Fruit fly (Drosophila melanogaster) whole organism: ENCODE measurements around the gene tal-2A.

Experiments used
- CG8478 ChIP-seq: fragments of >200 bp; optimal IDR thresholded peaks from 2 replicates; lab custom pipeline; 2018; ENCODE audit warnings: inconsistent platforms
- Dll ChIP-seq: fragments of >200 bp; optimal IDR thresholded peaks from 2 replicates; lab custom pipeline; 2017
- EcR ChIP-seq, 2 experiments: fragments of >200 bp; optimal IDR thresholded peaks; 2 replicates each; lab custom pipeline; 2017; ENCODE audit warnings: missing biosample characterization in 2 of 2, missing genetic modification characterization in 2 of 2, missing genetic modification reagents in 2 of 2
- pan ChIP-seq: fragments of >200 bp; optimal IDR thresholded peaks from 2 replicates; lab custom pipeline; 2017
- psq ChIP-seq: fragments of >200 bp; optimal IDR thresholded peaks from 2 replicates; lab custom pipeline; 2017
- usp ChIP-seq: fragments of >200 bp; optimal IDR thresholded peaks from 2 replicates; lab custom pipeline; 2017; ENCODE audit warnings: missing biosample characterization, missing genetic modification characterization, mixed read lengths

Gene tal-2A

DNA sequence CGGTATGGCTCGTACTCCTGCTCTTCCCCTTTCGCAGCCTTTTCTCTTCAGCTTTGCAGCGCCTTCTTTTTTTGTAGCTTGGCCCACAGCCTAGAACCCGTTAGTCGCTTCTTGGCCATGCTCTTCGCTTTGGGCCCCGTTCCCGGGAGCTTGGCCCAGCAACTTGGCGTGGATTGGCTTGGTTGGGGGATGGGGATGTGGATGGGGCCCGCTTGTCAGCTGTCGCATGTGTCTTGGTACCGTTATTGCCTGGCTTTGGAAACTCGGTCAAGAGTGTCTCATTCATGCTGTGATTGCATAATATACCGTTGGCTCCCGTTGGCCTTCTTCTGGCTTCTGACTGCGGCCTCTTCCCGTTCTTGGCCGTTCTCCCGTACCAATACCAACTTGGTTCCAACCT is 27.0 kb upstream of the tal-2A start:
- TF ChIP-seq EcR (GFP tag; optimal IDR thresholded peaks at IDR 0.05; lab: Kevin White, UChicago), result no peak
- peak; percentile 38 for TF ChIP-seq Dll (lab: Kevin White, UChicago)

dm6 chr3R:13788224-13788623 is 24.7 kb upstream of the tal-2A start:
- TF ChIP-seq usp (GFP tag; lab: Kevin White, UChicago), result no peak
- no peak for TF ChIP-seq CG8478 (lab: Kevin White, UChicago)
- TF ChIP-seq EcR (GFP tag; optimal IDR thresholded peaks at IDR 0.05; lab: Kevin White, UChicago), result no peak
- TF ChIP-seq Dll (lab: Kevin White, UChicago), result no peak
- TF ChIP-seq pan (lab: Kevin White, UChicago), result no peak
- no peak for TF ChIP-seq psq (lab: Kevin White, UChicago)

- TF ChIP-seq CG8478 (lab: Kevin White, UChicago), result no peak
- TF ChIP-seq EcR (GFP tag; optimal IDR thresholded peaks at IDR 0.05; lab: Kevin White, UChicago), result no peak
- TF ChIP-seq psq (lab: Kevin White, UChicago), result no peak
- no peak for TF ChIP-seq Dll (lab: Kevin White, UChicago)
- no peak for TF ChIP-seq pan (lab: Kevin White, UChicago)
- TF ChIP-seq usp (GFP tag; lab: Kevin White, UChicago), result no peak
Observed at dm6 chr3R:13788672-13789071, 24.2 kb upstream of the tal-2A start.

dm6 chr3R:13789617-13790277 is 23.2 kb upstream of the tal-2A start:
- TF ChIP-seq EcR (GFP tag; optimal IDR thresholded peaks at IDR 0.05; lab: Kevin White, UChicago) (peak; percentile 88 to 98), psq (lab: Kevin White, UChicago) (no peak)

dm6 chr3R:13790820-13791219 is 22.1 kb upstream of the tal-2A start:
- TF ChIP-seq usp (GFP tag; lab: Kevin White, UChicago) (no peak), EcR (GFP tag; optimal IDR thresholded peaks at IDR 0.05; lab: Kevin White, UChicago) (peak; percentile 50 to 56), CG8478 (lab: Kevin White, UChicago) (no peak), Dll (lab: Kevin White, UChicago) (no peak)

DNA sequence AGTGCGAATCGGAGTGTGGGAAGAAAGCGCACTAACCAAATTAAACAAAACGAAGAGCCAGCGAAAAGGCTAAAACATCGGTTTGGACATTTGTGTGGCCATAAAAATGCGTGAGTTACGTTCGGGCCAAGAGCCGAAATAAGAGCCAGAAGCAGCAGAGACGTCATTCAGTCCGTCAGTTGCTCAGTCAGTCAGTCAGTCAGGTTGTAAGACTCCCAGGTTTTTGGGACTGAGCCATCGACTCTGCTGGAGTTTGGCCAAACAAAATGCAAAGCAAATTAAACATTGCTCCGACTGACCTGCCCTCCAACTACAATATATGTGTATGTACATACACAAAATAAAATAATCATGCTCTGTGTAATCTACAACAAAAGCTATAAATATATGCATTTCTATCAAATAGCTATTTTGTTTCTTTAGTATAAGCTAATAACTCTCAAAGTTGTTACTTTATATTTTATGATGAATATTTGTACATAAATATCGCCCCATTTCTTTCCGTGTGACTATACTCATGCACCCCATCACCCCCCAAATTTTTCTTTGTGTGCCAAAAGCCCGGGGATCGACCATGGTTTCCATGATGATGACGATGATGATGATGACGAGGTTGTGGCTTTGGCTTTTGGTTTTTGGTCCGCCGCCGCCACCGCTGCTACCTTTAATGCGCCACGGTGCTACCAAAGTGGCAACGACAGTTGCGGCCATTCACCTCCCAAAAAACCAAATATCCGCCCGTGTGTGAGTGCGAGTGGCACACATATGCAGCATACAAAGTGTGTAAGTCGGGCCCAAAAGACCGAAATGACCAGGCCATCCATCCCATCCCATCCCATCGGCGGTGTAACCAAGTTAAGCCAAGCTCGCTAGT is 19.6 kb upstream of the tal-2A start:
- TF ChIP-seq CG8478 (lab: Kevin White, UChicago), result no peak
- TF ChIP-seq psq (lab: Kevin White, UChicago), result no peak
- peak in 1 of 2 experiments; percentile 60 for TF ChIP-seq EcR (GFP tag; optimal IDR thresholded peaks at IDR 0.05; lab: Kevin White, UChicago)
- TF ChIP-seq usp (GFP tag; lab: Kevin White, UChicago), result no peak

DNA sequence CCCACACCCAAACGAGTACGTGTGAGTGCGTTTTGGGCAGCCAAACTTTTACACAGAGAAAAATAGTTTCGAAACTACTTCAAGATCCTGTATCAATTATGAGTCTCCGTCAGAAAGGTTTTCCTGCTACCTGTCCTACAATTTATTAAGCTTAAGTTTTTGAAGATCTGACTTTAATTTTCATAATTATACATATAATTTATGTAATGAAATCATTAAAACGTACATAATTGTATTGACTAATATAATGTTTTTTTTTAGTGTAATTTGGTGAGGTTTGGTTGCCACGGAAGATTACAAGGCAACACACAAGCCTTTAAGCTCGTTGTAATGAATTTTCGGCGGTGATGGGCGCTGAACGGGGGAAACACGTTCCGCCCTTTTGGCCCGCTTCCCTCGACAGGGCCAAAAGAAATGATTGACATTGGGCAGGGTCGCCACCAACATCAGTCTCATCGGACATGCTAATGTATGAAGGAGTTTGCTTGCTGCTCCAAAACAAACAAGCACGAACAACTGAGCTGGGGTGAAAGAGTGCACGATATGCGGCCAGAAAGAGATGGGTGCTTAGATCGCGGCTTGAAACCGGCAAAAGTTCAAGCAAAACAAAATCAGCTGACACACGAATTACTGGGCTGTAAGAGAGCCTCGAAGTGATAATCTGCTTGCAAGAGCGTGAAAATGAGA is 18.8 kb upstream of the tal-2A start:
- TF ChIP-seq CG8478 (lab: Kevin White, UChicago) (no peak), usp (GFP tag; lab: Kevin White, UChicago) (no peak), Dll (lab: Kevin White, UChicago) (no peak), pan (lab: Kevin White, UChicago) (no peak), psq (lab: Kevin White, UChicago) (no peak), EcR (GFP tag; optimal IDR thresholded peaks at IDR 0.05; lab: Kevin White, UChicago) (no peak)

dm6 chr3R:13794666-13795055 is 18.2 kb upstream of the tal-2A start:
- TF ChIP-seq CG8478 (lab: Kevin White, UChicago) (peak; percentile 84), EcR (GFP tag; optimal IDR thresholded peaks at IDR 0.05; lab: Kevin White, UChicago) (peak in 1 of 2 experiments; percentile 80), Dll (lab: Kevin White, UChicago) (peak; percentile 50), psq (lab: Kevin White, UChicago) (no peak), usp (GFP tag; lab: Kevin White, UChicago) (no peak), pan (lab: Kevin White, UChicago) (no peak)

DNA sequence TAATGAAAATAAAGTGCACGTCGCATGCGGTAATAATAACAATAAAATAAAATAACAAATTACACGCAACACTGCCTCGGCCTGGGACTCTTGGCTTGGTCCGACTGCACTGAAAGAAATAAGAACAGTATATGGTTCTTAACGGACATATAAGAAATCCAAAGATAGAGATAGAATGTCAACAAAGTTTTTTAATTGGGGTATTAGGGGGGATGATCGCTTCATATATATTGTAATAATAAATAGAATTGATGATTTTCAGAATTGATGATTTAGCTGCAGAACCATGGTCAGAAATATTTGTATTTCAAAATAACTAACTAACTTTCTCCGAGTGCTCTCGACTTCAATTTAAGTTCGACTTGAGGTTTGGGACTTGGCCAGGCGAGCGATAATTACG is 16.8 kb upstream of the tal-2A start:
- TF ChIP-seq EcR (GFP tag; optimal IDR thresholded peaks at IDR 0.05; lab: Kevin White, UChicago) (no peak), psq (lab: Kevin White, UChicago) (no peak), Dll (lab: Kevin White, UChicago) (no peak)

- TF ChIP-seq usp (GFP tag; lab: Kevin White, UChicago), result no peak
- TF ChIP-seq EcR (GFP tag; optimal IDR thresholded peaks at IDR 0.05; lab: Kevin White, UChicago), result peak; percentile 89 to 99
- TF ChIP-seq CG8478 (lab: Kevin White, UChicago), result no peak
- TF ChIP-seq Dll (lab: Kevin White, UChicago), result peak; percentile 36
- no peak for TF ChIP-seq pan (lab: Kevin White, UChicago)
Observed at dm6 chr3R:13796607-13797246, 16.2 kb upstream of the tal-2A start.

dm6 chr3R:13797269-13797677 is 15.6 kb upstream of the tal-2A start:
- TF ChIP-seq EcR (GFP tag; optimal IDR thresholded peaks at IDR 0.05; lab: Kevin White, UChicago) (no peak), pan (lab: Kevin White, UChicago) (no peak), Dll (lab: Kevin White, UChicago) (no peak), usp (GFP tag; lab: Kevin White, UChicago) (no peak), CG8478 (lab: Kevin White, UChicago) (no peak), psq (lab: Kevin White, UChicago) (no peak)
